Fruit fly (Drosophila melanogaster) whole organism, embryonic: ENCODE data around the gene CG42259.

Experiments used
- B-H1 ChIP-seq: fragments of 200-800 bp; sonication (Bioruptor generic); IDR thresholded peaks from 3 replicates; pipeline ENCODE4 v1.3.6; 2022; ENCODE audit warnings: missing biosample characterization, missing genetic modification characterization
- CG10209 ChIP-seq: fragments of 200-800 bp; sonication (Bioruptor generic); optimal IDR thresholded peaks from 3 replicates; lab custom pipeline; 2017; ENCODE audit warnings: missing biosample characterization, mild to moderate bottlenecking, missing genetic modification characterization, missing genetic modification reagents
- CG11398 ChIP-seq: fragments of 200-800 bp; sonication (Bioruptor generic); optimal IDR thresholded peaks from 2 replicates; lab custom pipeline; 2016; ENCODE audit warnings: missing biosample characterization, missing genetic modification characterization
- CG11504 ChIP-seq: fragments of 200-800 bp; sonication (Bioruptor generic); optimal IDR thresholded peaks from 3 replicates; lab custom pipeline; 2019; ENCODE audit warnings: missing biosample characterization, mild to moderate bottlenecking, missing genetic modification characterization, moderate library complexity
- CG12236 ChIP-seq: fragments of 200-800 bp; sonication (Bioruptor generic); optimal IDR thresholded peaks from 2 replicates; lab custom pipeline; 2016; ENCODE audit warnings: missing biosample characterization, missing genetic modification characterization
- CG13424 ChIP-seq: fragments of 200-800 bp; sonication (Bioruptor generic); optimal IDR thresholded peaks from 2 replicates; lab custom pipeline; 2019; ENCODE audit warnings: missing biosample characterization, mild to moderate bottlenecking, missing genetic modification characterization, moderate library complexity
- CG13894 ChIP-seq: fragments of 200-800 bp; sonication (Bioruptor generic); optimal IDR thresholded peaks from 3 replicates; lab custom pipeline; 2018; ENCODE audit warnings: missing biosample characterization, mild to moderate bottlenecking, missing genetic modification characterization, moderate library complexity
- CG14014 ChIP-seq: fragments of 200-800 bp; sonication (Bioruptor generic); IDR thresholded peaks from 2 replicates; pipeline ENCODE4 v1.3.6; 2022; ENCODE audit warnings: missing biosample characterization, missing genetic modification characterization
- CG14667 ChIP-seq: fragments of 200-800 bp; sonication (Bioruptor generic); IDR thresholded peaks from 2 replicates; pipeline ENCODE4 v1.3.6; 2022; ENCODE audit warnings: missing biosample characterization, missing genetic modification characterization
- CG14860 ChIP-seq: fragments of 200-800 bp; sonication (Bioruptor generic); IDR thresholded peaks from 3 replicates; pipeline ENCODE4 v1.3.6; 2022; ENCODE audit warnings: missing biosample characterization, missing genetic modification characterization; ENCODE audit not compliant: partially characterized antibody
- CG16779 ChIP-seq: fragments of 200-800 bp; sonication (Bioruptor generic); IDR thresholded peaks from 2 replicates; pipeline ENCODE4 v1.3.6; 2022; ENCODE audit warnings: missing biosample characterization, missing genetic modification characterization
- CG18476 ChIP-seq: fragments of 200-800 bp; sonication (Bioruptor generic); optimal IDR thresholded peaks from 2 replicates; lab custom pipeline; 2016; ENCODE audit warnings: missing biosample characterization, mild to moderate bottlenecking, missing genetic modification characterization
- CG4424 ChIP-seq: fragments of 200-800 bp; sonication (Bioruptor generic); optimal IDR thresholded peaks from 3 replicates; lab custom pipeline; 2016; ENCODE audit warnings: missing biosample characterization, missing genetic modification characterization
- CG4707 ChIP-seq: fragments of 200-800 bp; sonication (Bioruptor generic); optimal IDR thresholded peaks from 2 replicates; lab custom pipeline; 2018; ENCODE audit warnings: missing biosample characterization, mild to moderate bottlenecking, missing genetic modification characterization, moderate library complexity
- CG4854 ChIP-seq: fragments of 200-800 bp; sonication (Bioruptor generic); optimal IDR thresholded peaks from 2 replicates; lab custom pipeline; 2016; ENCODE audit warnings: missing biosample characterization, missing genetic modification characterization, inconsistent platforms
- CG6254 ChIP-seq: fragments of 200-800 bp; sonication (Bioruptor generic); optimal IDR thresholded peaks from 3 replicates; lab custom pipeline; 2017; ENCODE audit warnings: mild to moderate bottlenecking, missing biosample characterization, missing genetic modification reagents, missing genetic modification characterization
- CG6791 ChIP-seq: fragments of 200-800 bp; sonication (Bioruptor generic); IDR thresholded peaks from 3 replicates; pipeline ENCODE4 v1.3.6; 2022; ENCODE audit warnings: missing biosample characterization, missing genetic modification characterization; ENCODE audit not compliant: partially characterized antibody
- CG7271 ChIP-seq: fragments of 200-800 bp; sonication (Bioruptor generic); optimal IDR thresholded peaks from 2 replicates; lab custom pipeline; 2018; ENCODE audit warnings: missing biosample characterization, mild to moderate bottlenecking, missing genetic modification characterization, moderate library complexity
- CG8290 ChIP-seq, 3 experiments: fragments of 200-800 bp; sonication (Bioruptor generic); optimal IDR thresholded peaks; 2 replicates each; lab custom pipeline; 2016 to 2019; ENCODE audit warnings: missing biosample characterization in 3 of 3, missing genetic modification characterization in 3 of 3, mild to moderate bottlenecking in 2 of 3, moderate library complexity in 1 of 3
- CG8359 ChIP-seq: fragments of 200-800 bp; sonication (Bioruptor generic); optimal IDR thresholded peaks from 2 replicates; lab custom pipeline; 2017; ENCODE audit warnings: missing biosample characterization, mild to moderate bottlenecking, missing genetic modification characterization, borderline replicate concordance
- CG9727 ChIP-seq: fragments of 200-800 bp; sonication (Bioruptor generic); optimal IDR thresholded peaks from 3 replicates; lab custom pipeline; 2017; ENCODE audit warnings: missing biosample characterization, mild to moderate bottlenecking, missing genetic modification characterization
- Camta ChIP-seq: fragments of 200-800 bp; sonication (Bioruptor generic); optimal IDR thresholded peaks from 2 replicates; lab custom pipeline; 2016; ENCODE audit warnings: missing biosample characterization, missing genetic modification characterization
- Chrac-16 ChIP-seq: fragments of 200-800 bp; sonication (Bioruptor generic); optimal IDR thresholded peaks from 3 replicates; lab custom pipeline; 2016; ENCODE audit warnings: missing biosample characterization, missing genetic modification characterization
- CrebB ChIP-seq: fragments of 200-800 bp; sonication (Bioruptor generic); optimal IDR thresholded peaks from 3 replicates; lab custom pipeline; 2018; ENCODE audit warnings: missing biosample characterization, mild to moderate bottlenecking, missing genetic modification characterization
- Gug ChIP-seq: fragments of 200-800 bp; sonication (Bioruptor generic); IDR thresholded peaks from 4 replicates; pipeline ENCODE4 v1.3.6; 2022; ENCODE audit warnings: missing biosample characterization, missing genetic modification characterization
- H2.0 ChIP-seq: fragments of 200-800 bp; sonication (Bioruptor generic); IDR thresholded peaks from 2 replicates; pipeline ENCODE4 v1.3.6; 2022; ENCODE audit warnings: missing biosample characterization, missing genetic modification characterization
- MBD-R2 ChIP-seq: fragments of 200-800 bp; sonication (Bioruptor generic); IDR thresholded peaks from 2 replicates; pipeline ENCODE4 v1.3.6; 2022; ENCODE audit warnings: missing biosample characterization, missing genetic modification characterization
- NC2α ChIP-seq: fragments of 200-800 bp; sonication (Bioruptor generic); optimal IDR thresholded peaks from 2 replicates; lab custom pipeline; 2016; ENCODE audit warnings: missing biosample characterization, missing genetic modification characterization
- Pdp1 ChIP-seq, 2 experiments: fragments of 200-800 bp; sonication (Bioruptor generic); optimal IDR thresholded peaks; 3 replicates each; lab custom pipeline; 2016; ENCODE audit warnings: missing biosample characterization in 2 of 2, missing genetic modification characterization in 2 of 2, mild to moderate bottlenecking in 1 of 2, moderate library complexity in 1 of 2
- Sry-δ ChIP-seq: fragments of 200-800 bp; sonication (Bioruptor generic); optimal IDR thresholded peaks from 2 replicates; lab custom pipeline; 2016; ENCODE audit warnings: missing biosample characterization, missing genetic modification characterization
- Xrp1 ChIP-seq: fragments of 200-800 bp; sonication (Bioruptor generic); IDR thresholded peaks from 2 replicates; pipeline ENCODE4 v1.3.6; 2022; ENCODE audit warnings: missing biosample characterization, missing genetic modification characterization
- esg ChIP-seq: fragments of 200-800 bp; sonication (Bioruptor generic); conservative IDR thresholded peaks from 2 replicates; pipeline ENCODE4 v1.3.6; 2022; ENCODE audit warnings: missing biosample characterization, missing genetic modification characterization
- eve ChIP-seq, 2 experiments: fragments of >200 bp; optimal IDR thresholded peaks; 2 replicates each; lab custom pipeline; 2017; ENCODE audit warnings: missing biosample characterization in 2 of 2, missing genetic modification characterization in 2 of 2
- h ChIP-seq: fragments of >200 bp; optimal IDR thresholded peaks from 2 replicates; lab custom pipeline; 2017
- inv ChIP-seq: fragments of 200-800 bp; sonication (Bioruptor generic); IDR thresholded peaks from 2 replicates; pipeline ENCODE4 v1.3.6; 2022; ENCODE audit warnings: missing biosample characterization, missing genetic modification characterization; ENCODE audit not compliant: partially characterized antibody
- jumu ChIP-seq: fragments of 200-800 bp; sonication (Bioruptor generic); optimal IDR thresholded peaks from 3 replicates; lab custom pipeline; 2016; ENCODE audit warnings: missing biosample characterization, missing genetic modification characterization
- lov ChIP-seq, 2 experiments: fragments of 200-800 bp in 1 of 2; fragments of >200 bp in 1 of 2; sonication (Bioruptor generic) in 1 of 2; IDR thresholded peaks in 1 of 2; optimal IDR thresholded peaks in 1 of 2; 2 replicates in 1 of 2; 3 replicates in 1 of 2; pipeline versions ENCODE4 v1.3.6 to Lab custom; 2017 to 2022; ENCODE audit warnings: missing biosample characterization in 1 of 2, missing genetic modification characterization in 1 of 2
- pnt ChIP-seq: fragments of 200-800 bp; sonication (Bioruptor generic); optimal IDR thresholded peaks from 3 replicates; lab custom pipeline; 2016; ENCODE audit warnings: missing biosample characterization, missing genetic modification characterization
- psq ChIP-seq: fragments of 200-800 bp; sonication (Bioruptor generic); optimal IDR thresholded peaks from 2 replicates; lab custom pipeline; 2017; ENCODE audit warnings: missing biosample characterization, missing genetic modification characterization
- pum ChIP-seq: fragments of 200-800 bp; sonication (Bioruptor generic); optimal IDR thresholded peaks from 2 replicates; lab custom pipeline; 2016; ENCODE audit warnings: missing biosample characterization, missing genetic modification characterization
- ranshi ChIP-seq: fragments of 200-800 bp; sonication (Bioruptor generic); IDR thresholded peaks from 2 replicates; pipeline ENCODE4 v1.3.6; 2022; ENCODE audit warnings: missing biosample characterization, missing genetic modification characterization
- ro ChIP-seq: fragments of 200-800 bp; sonication (Bioruptor generic); IDR thresholded peaks from 2 replicates; pipeline ENCODE4 v1.3.6; 2022; ENCODE audit warnings: missing biosample characterization, missing genetic modification characterization
- slou ChIP-seq: fragments of 200-800 bp; sonication (Bioruptor generic); optimal IDR thresholded peaks from 3 replicates; lab custom pipeline; 2016; ENCODE audit warnings: missing biosample characterization, missing genetic modification characterization
- tio ChIP-seq: fragments of 200-800 bp; sonication (Bioruptor generic); optimal IDR thresholded peaks from 2 replicates; lab custom pipeline; 2017; ENCODE audit warnings: missing biosample characterization, missing genetic modification characterization, inconsistent platforms
- toy ChIP-seq: fragments of 200-800 bp; sonication (Bioruptor generic); IDR thresholded peaks from 2 replicates; pipeline ENCODE4 v1.3.6; 2022; ENCODE audit warnings: missing biosample characterization, missing genetic modification characterization
- unpg ChIP-seq: fragments of 200-800 bp; sonication (Bioruptor generic); optimal IDR thresholded peaks from 3 replicates; lab custom pipeline; 2018; ENCODE audit warnings: missing biosample characterization, mild to moderate bottlenecking, missing genetic modification characterization, moderate library complexity
- yki ChIP-seq: fragments of >200 bp; optimal IDR thresholded peaks from 3 replicates; lab custom pipeline; 2018
- zen2 ChIP-seq: fragments of 200-800 bp; sonication (Bioruptor generic); IDR thresholded peaks from 3 replicates; pipeline ENCODE4 v1.3.6; 2022; ENCODE audit warnings: missing biosample characterization, missing genetic modification characterization; ENCODE audit not compliant: partially characterized antibody
- zfh1 ChIP-seq: fragments of 200-800 bp; sonication (Bioruptor generic); IDR thresholded peaks from 3 replicates; pipeline ENCODE4 v1.3.6; 2022; ENCODE audit warnings: missing biosample characterization, missing genetic modification characterization
- zfh2 ChIP-seq: fragments of 200-800 bp; sonication (Bioruptor generic); optimal IDR thresholded peaks from 2 replicates; lab custom pipeline; 2016; ENCODE audit warnings: missing biosample characterization, missing genetic modification characterization

CG42259 gene

DNA sequence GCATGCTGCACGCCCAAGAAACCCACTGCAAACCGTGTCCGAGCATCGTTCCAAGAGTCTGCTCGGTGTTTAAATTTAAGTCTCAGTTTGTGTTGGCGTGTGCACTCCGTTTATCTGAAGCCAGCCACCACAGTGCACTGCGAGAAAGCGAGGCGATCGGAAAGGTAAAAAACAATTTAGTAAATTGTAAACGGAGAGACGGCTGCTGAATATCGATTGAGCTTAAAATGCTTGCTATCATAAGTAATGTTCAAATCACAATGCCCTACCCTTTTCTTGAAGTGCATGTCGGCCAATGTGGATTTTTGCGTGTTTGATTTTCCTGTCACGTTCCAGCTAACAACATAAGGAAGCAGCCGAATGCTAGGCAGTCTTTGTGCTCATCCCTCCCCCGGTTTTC is 37.1 kb downstream of the CG42259 start (continued):
- TF ChIP-seq Chrac-16 (GFP tag; lab: Kevin White, UChicago) (peak; percentile 20), CG13424 (tag; lab: Kevin White, UChicago) (no peak), CG18476 (no peak), B-H1 (GFP tag; lab: Robert Waterston, UW) (0 out of 3 replicates have a peak, but pooled peaks have one; percentile 11), h (lab: Kevin White, UChicago) (no peak), CG12236 (GFP tag; lab: Kevin White, UChicago) (no peak), CG4854 (GFP tag; lab: Kevin White, UChicago) (no peak), tio (no peak), CG4424 (GFP tag; lab: Kevin White, UChicago) (peak; percentile 44), Camta (GFP tag; lab: Kevin White, UChicago) (no peak), CG8359 (no peak), CG11398 (GFP tag; lab: Kevin White, UChicago) (no peak), CG4707 (GFP tag; lab: Kevin White, UChicago) (no peak), eve (GFP tag; optimal IDR thresholded peaks at IDR 0.05; lab: Kevin White, UChicago) (no peak), zfh1 (GFP tag; lab: Robert Waterston, UW) (peak; percentile 63; the same call in 2 of the 3 replicates), CG6791 (GFP tag; lab: Robert Waterston, UW) (no peak), toy (GFP tag; lab: Robert Waterston, UW) (no peak), CG7271 (tag; lab: Kevin White, UChicago) (no peak), Xrp1 (GFP tag; lab: Robert Waterston, UW) (peak; percentile 58; the same call in 1 of the 2 replicates), pnt (GFP tag; lab: Kevin White, UChicago) (peak; percentile 36), slou (no peak), unpg (GFP tag; lab: Kevin White, UChicago) (peak; percentile 21), lov (optimal IDR thresholded peaks at IDR 0.05; lab: Kevin White, UChicago) (no peak), lov (GFP tag; IDR thresholded peaks at IDR 0.05; lab: Robert Waterston, UW) (0 out of 3 replicates have a peak, but pooled peaks have one; percentile 59), pum (GFP tag; lab: Kevin White, UChicago) (peak; percentile 2), ranshi (GFP tag; lab: Robert Waterston, UW) (0 out of 2 replicates have a peak, but pooled peaks have one; percentile 33), CG11504 (tag; lab: Kevin White, UChicago) (peak; percentile 32), Pdp1 (GFP tag; optimal IDR thresholded peaks at IDR 0.05; lab: Kevin White, UChicago) (no peak), CG16779 (GFP tag; lab: Robert Waterston, UW) (peak; percentile 37; the same call in 1 of the 2 replicates), zfh2 (GFP tag; lab: Kevin White, UChicago) (no peak), ro (GFP tag; lab: Robert Waterston, UW) (no peak), NC2α (no peak), CG9727 (GFP tag; lab: Kevin White, UChicago) (peak; percentile 28), CG14860 (GFP tag; lab: Robert Waterston, UW) (no peak), CG6254 (no peak), Sry-δ (GFP tag; lab: Kevin White, UChicago) (no peak), CrebB (tag; lab: Kevin White, UChicago) (no peak), CG8290 (GFP tag; optimal IDR thresholded peaks at IDR 0.05; lab: Kevin White, UChicago) (no peak), CG8290 (tag; optimal IDR thresholded peaks at IDR 0.05; lab: Kevin White, UChicago) (peak in 1 of 2 experiments; percentile 52), H2.0 (GFP tag; lab: Robert Waterston, UW) (0 out of 2 replicates have a peak, but pooled peaks have one; percentile 21), inv (GFP tag; lab: Robert Waterston, UW) (no peak), CG10209 (GFP tag; lab: Kevin White, UChicago) (no peak), yki (lab: Kevin White, UChicago) (no peak), MBD-R2 (GFP tag; lab: Robert Waterston, UW) (no peak), CG13894 (no peak), psq (GFP tag; lab: Kevin White, UChicago) (no peak), zen2 (GFP tag; lab: Robert Waterston, UW) (no peak), CG14667 (GFP tag; lab: Robert Waterston, UW) (0 out of 2 replicates have a peak, but pooled peaks have one; percentile 23), Gug (GFP tag; lab: Robert Waterston, UW) (peak; percentile 25; the same call in 1 of the 4 replicates), jumu (GFP tag; lab: Kevin White, UChicago) (peak; percentile 16), esg (GFP tag; lab: Robert Waterston, UW) (no peak), CG14014 (GFP tag; lab: Robert Waterston, UW) (0 out of 2 replicates have a peak, but pooled peaks have one; percentile 28)
